Fruit fly (Drosophila melanogaster) whole organism, embryonic: ENCODE data around the gene Mbs.

ENCODE experiments used
- Antp ChIP-seq: fragments of 200-800 bp; sonication (Bioruptor generic); optimal IDR thresholded peaks from 3 replicates; lab custom pipeline; 2016; ENCODE audit warnings: missing biosample characterization, missing genetic modification characterization
- Atf3 ChIP-seq: fragments of 200-800 bp; sonication (Bioruptor generic); optimal IDR thresholded peaks from 3 replicates; lab custom pipeline; 2016; ENCODE audit warnings: missing biosample characterization, missing genetic modification characterization
- Awh ChIP-seq: fragments of 200-800 bp; sonication (Bioruptor generic); IDR thresholded peaks from 2 replicates; pipeline ENCODE4, ENCODE4 v1.3.6; 2022; ENCODE audit warnings: missing biosample characterization, missing genetic modification characterization
- Bgb ChIP-seq: fragments of 200-800 bp; sonication (Bioruptor generic); IDR thresholded peaks from 2 replicates; pipeline ENCODE4 v1.3.6; 2022; ENCODE audit warnings: missing biosample characterization, missing genetic modification characterization; ENCODE audit not compliant: partially characterized antibody
- Blimp-1 ChIP-seq: fragments of 200-800 bp; sonication (Bioruptor generic); optimal IDR thresholded peaks from 3 replicates; lab custom pipeline; 2018; ENCODE audit warnings: missing biosample characterization, missing genetic modification characterization, mild to moderate bottlenecking, moderate library complexity, missing genetic modification reagents
- CG12659 ChIP-seq: fragments of 200-800 bp; sonication (Bioruptor generic); optimal IDR thresholded peaks from 3 replicates; lab custom pipeline; 2017; ENCODE audit warnings: mild to moderate bottlenecking, missing biosample characterization, missing genetic modification reagents, missing genetic modification characterization
- CG12769 ChIP-seq: fragments of 200-800 bp; sonication (Bioruptor generic); optimal IDR thresholded peaks from 2 replicates; lab custom pipeline; 2019; ENCODE audit warnings: missing biosample characterization, mild to moderate bottlenecking, missing genetic modification characterization, moderate library complexity
- CG13894 ChIP-seq: fragments of 200-800 bp; sonication (Bioruptor generic); optimal IDR thresholded peaks from 3 replicates; lab custom pipeline; 2018; ENCODE audit warnings: missing biosample characterization, mild to moderate bottlenecking, missing genetic modification characterization, moderate library complexity
- CG14710 ChIP-seq: fragments of 200-800 bp; sonication (Bioruptor generic); optimal IDR thresholded peaks from 3 replicates; lab custom pipeline; 2019; ENCODE audit warnings: missing biosample characterization, mild to moderate bottlenecking, missing genetic modification characterization, moderate library complexity
- CG15514 ChIP-seq: fragments of 200-800 bp; sonication (Bioruptor generic); optimal IDR thresholded peaks from 3 replicates; lab custom pipeline; 2017; ENCODE audit warnings: missing biosample characterization, missing genetic modification characterization, mild to moderate bottlenecking, moderate library complexity, missing genetic modification reagents
- CG1647 ChIP-seq: fragments of 200-800 bp; sonication (Bioruptor generic); optimal IDR thresholded peaks from 3 replicates; lab custom pipeline; 2016; ENCODE audit warnings: missing biosample characterization, missing genetic modification characterization
- CG2712 ChIP-seq: fragments of 200-800 bp; optimal IDR thresholded peaks from 3 replicates; lab custom pipeline; 2019; ENCODE audit warnings: missing biosample characterization, mild to moderate bottlenecking, missing genetic modification characterization, moderate library complexity
- CG31441 ChIP-seq: fragments of 200-800 bp; sonication (Bioruptor generic); IDR thresholded peaks from 2 replicates; pipeline ENCODE4 v1.3.6; 2022; ENCODE audit warnings: missing biosample characterization, missing genetic modification characterization
- CG7271 ChIP-seq: fragments of 200-800 bp; sonication (Bioruptor generic); optimal IDR thresholded peaks from 2 replicates; lab custom pipeline; 2018; ENCODE audit warnings: missing biosample characterization, mild to moderate bottlenecking, missing genetic modification characterization, moderate library complexity
- CG7987 ChIP-seq: fragments of 200-800 bp; sonication (Bioruptor generic); optimal IDR thresholded peaks from 2 replicates; lab custom pipeline; 2018; ENCODE audit warnings: missing biosample characterization, mild to moderate bottlenecking, missing genetic modification characterization, moderate library complexity
- CG8359 ChIP-seq: fragments of 200-800 bp; sonication (Bioruptor generic); optimal IDR thresholded peaks from 2 replicates; lab custom pipeline; 2017; ENCODE audit warnings: missing biosample characterization, mild to moderate bottlenecking, missing genetic modification characterization, borderline replicate concordance
- CG9215 ChIP-seq: fragments of 200-800 bp; sonication (Bioruptor generic); IDR thresholded peaks from 2 replicates; pipeline ENCODE4 v1.3.6; 2022; ENCODE audit warnings: missing biosample characterization, missing genetic modification characterization
- CG9437 ChIP-seq: fragments of 200-800 bp; sonication (Bioruptor generic); optimal IDR thresholded peaks from 2 replicates; lab custom pipeline; 2018; ENCODE audit warnings: missing biosample characterization, mild to moderate bottlenecking, missing genetic modification characterization
- CG9609 ChIP-seq: fragments of 200-800 bp; sonication (Bioruptor generic); optimal IDR thresholded peaks from 3 replicates; lab custom pipeline; 2016; ENCODE audit warnings: missing biosample characterization, missing genetic modification characterization
- CTCF ChIP-seq: fragments of 200-800 bp; sonication (Bioruptor generic); optimal IDR thresholded peaks from 2 replicates; lab custom pipeline; 2017; ENCODE audit warnings: missing biosample characterization, mild to moderate bottlenecking, missing genetic modification characterization, moderate library complexity
- CkIIα-i1 ChIP-seq: fragments of 200-800 bp; sonication (Bioruptor generic); IDR thresholded peaks from 2 replicates; pipeline ENCODE4 v1.3.6; 2022; ENCODE audit warnings: missing biosample characterization, missing genetic modification characterization
- Deaf1 ChIP-seq: fragments of 200-800 bp; optimal IDR thresholded peaks from 3 replicates; lab custom pipeline; 2019; ENCODE audit warnings: missing biosample characterization, mild to moderate bottlenecking, missing genetic modification characterization, moderate library complexity
- E2f1 ChIP-seq: fragments of 200-800 bp; sonication (Bioruptor generic); IDR thresholded peaks from 2 replicates; pipeline ENCODE4 v1.3.6; 2022; ENCODE audit warnings: missing biosample characterization, missing genetic modification characterization
- E2f2 ChIP-seq: fragments of 200-800 bp; sonication (Bioruptor generic); IDR thresholded peaks from 2 replicates; pipeline ENCODE4 v1.3.6; 2022; ENCODE audit warnings: missing biosample characterization, missing genetic modification characterization
- ERR ChIP-seq: fragments of 200-800 bp; sonication (Bioruptor generic); optimal IDR thresholded peaks from 2 replicates; lab custom pipeline; 2016; ENCODE audit warnings: missing biosample characterization, missing genetic modification characterization
- MBD-R2 ChIP-seq: fragments of 200-800 bp; sonication (Bioruptor generic); IDR thresholded peaks from 2 replicates; pipeline ENCODE4 v1.3.6; 2022; ENCODE audit warnings: missing biosample characterization, missing genetic modification characterization
- Oli ChIP-seq: fragments of 200-800 bp; sonication (Bioruptor generic); optimal IDR thresholded peaks from 2 replicates; lab custom pipeline; 2018; ENCODE audit warnings: missing biosample characterization, mild to moderate bottlenecking, missing genetic modification characterization, moderate library complexity
- Trl ChIP-seq, 3 experiments: fragments of >200 bp in 2 of 3; fragments of 200-800 bp in 1 of 3; sonication (Bioruptor generic) in 1 of 3; optimal IDR thresholded peaks; 2 replicates in 1 of 3; 3 replicates in 2 of 3; lab custom pipeline; 2016 to 2017; ENCODE audit warnings: missing biosample characterization in 1 of 3, missing genetic modification characterization in 1 of 3
- bsh ChIP-seq, 2 experiments: fragments of 200-800 bp; sonication (Bioruptor generic); optimal IDR thresholded peaks; 2 replicates each; lab custom pipeline; 2017 to 2018; ENCODE audit warnings: mild to moderate bottlenecking in 2 of 2, missing biosample characterization in 2 of 2, missing genetic modification characterization in 2 of 2, moderate library complexity in 1 of 2
- chif ChIP-seq, 2 experiments: fragments of 200-800 bp; sonication (Bioruptor generic); optimal IDR thresholded peaks; 3 replicates each; lab custom pipeline; 2016; ENCODE audit warnings: missing biosample characterization in 2 of 2, missing genetic modification characterization in 2 of 2
- crc ChIP-seq: fragments of 200-800 bp; sonication (Bioruptor generic); optimal IDR thresholded peaks from 2 replicates; lab custom pipeline; 2016; ENCODE audit warnings: missing biosample characterization, missing genetic modification characterization
- crp ChIP-seq, 2 experiments: fragments of 200-800 bp; sonication (Bioruptor generic); optimal IDR thresholded peaks; 2 replicates in 1 of 2; 3 replicates in 1 of 2; lab custom pipeline; 2017; ENCODE audit warnings: missing biosample characterization in 2 of 2, missing genetic modification characterization in 2 of 2, mild to moderate bottlenecking in 1 of 2, moderate library complexity in 1 of 2
- cwo ChIP-seq: fragments of 200-800 bp; sonication (Bioruptor generic); optimal IDR thresholded peaks from 3 replicates; lab custom pipeline; 2017; ENCODE audit warnings: missing biosample characterization, missing genetic modification characterization, mild to moderate bottlenecking, moderate library complexity, missing genetic modification reagents
- dmrt11E ChIP-seq: fragments of 200-800 bp; sonication (Bioruptor generic); optimal IDR thresholded peaks from 3 replicates; lab custom pipeline; 2018; ENCODE audit warnings: missing biosample characterization, mild to moderate bottlenecking, missing genetic modification characterization, moderate library complexity
- gfzf ChIP-seq: fragments of 200-800 bp; sonication (Bioruptor generic); optimal IDR thresholded peaks from 2 replicates; lab custom pipeline; 2016; ENCODE audit warnings: missing biosample characterization, mild to moderate bottlenecking, missing genetic modification characterization, moderate library complexity
- hbn ChIP-seq: fragments of 200-800 bp; sonication (Bioruptor generic); IDR thresholded peaks from 2 replicates; pipeline ENCODE4 v1.3.6; 2022; ENCODE audit warnings: missing biosample characterization, missing genetic modification characterization; ENCODE audit not compliant: partially characterized antibody
- hkb ChIP-seq, 2 experiments: fragments of 200-800 bp in 1 of 2; fragments of >200 bp in 1 of 2; sonication (Bioruptor generic) in 1 of 2; IDR thresholded peaks in 1 of 2; optimal IDR thresholded peaks in 1 of 2; 2 replicates each; pipeline versions ENCODE4 v1.3.6 to Lab custom; 2017 to 2022; ENCODE audit warnings: missing biosample characterization in 1 of 2, missing genetic modification characterization in 1 of 2
- ken ChIP-seq: fragments of 200-800 bp; sonication (Bioruptor generic); IDR thresholded peaks from 3 replicates; pipeline ENCODE4 v1.3.6; 2022; ENCODE audit warnings: missing biosample characterization, missing genetic modification characterization
- knrl ChIP-seq: fragments of 200-800 bp; sonication (Bioruptor generic); IDR thresholded peaks from 3 replicates; pipeline ENCODE4 v1.3.6; 2022; ENCODE audit warnings: missing biosample characterization, missing genetic modification characterization; ENCODE audit not compliant: partially characterized antibody
- lilli ChIP-seq: fragments of 200-800 bp; sonication (Bioruptor generic); optimal IDR thresholded peaks from 3 replicates; lab custom pipeline; 2016; ENCODE audit warnings: missing biosample characterization, missing genetic modification characterization
- pho ChIP-seq: fragments of 200-800 bp; sonication (Bioruptor generic); optimal IDR thresholded peaks from 2 replicates; lab custom pipeline; 2016; ENCODE audit warnings: missing biosample characterization, missing genetic modification characterization
- sna ChIP-seq: fragments of 200-800 bp; sonication (Bioruptor generic); IDR thresholded peaks from 2 replicates; pipeline ENCODE4 v1.3.6; 2022; ENCODE audit warnings: missing biosample characterization, missing genetic modification characterization; ENCODE audit not compliant: partially characterized antibody
- sqz ChIP-seq: fragments of 200-800 bp; sonication (Bioruptor generic); optimal IDR thresholded peaks from 3 replicates; lab custom pipeline; 2018; ENCODE audit warnings: missing biosample characterization, mild to moderate bottlenecking, missing genetic modification characterization
- tap ChIP-seq: fragments of 200-800 bp; optimal IDR thresholded peaks from 3 replicates; lab custom pipeline; 2019; ENCODE audit warnings: missing biosample characterization, mild to moderate bottlenecking, missing genetic modification characterization, moderate library complexity
- tin ChIP-seq: fragments of 200-800 bp; sonication (Bioruptor generic); optimal IDR thresholded peaks from 3 replicates; lab custom pipeline; 2016; ENCODE audit warnings: missing biosample characterization, missing genetic modification characterization
- vvl ChIP-seq: fragments of 200-800 bp; sonication (Bioruptor generic); IDR thresholded peaks from 2 replicates; pipeline ENCODE4 v1.3.6; 2022; ENCODE audit warnings: missing biosample characterization, missing genetic modification characterization
- zen2 ChIP-seq: fragments of 200-800 bp; sonication (Bioruptor generic); IDR thresholded peaks from 3 replicates; pipeline ENCODE4 v1.3.6; 2022; ENCODE audit warnings: missing biosample characterization, missing genetic modification characterization; ENCODE audit not compliant: partially characterized antibody

Gene Mbs

dm6 chr3L:16090330-16090803, 38.6 kb downstream of the Mbs start, which contains the start of the genes CG5235 and ClC-c (continued):
- no peak for TF ChIP-seq CG31441 (GFP tag; lab: Robert Waterston, UW)
- peak; percentile 45 for TF ChIP-seq CG14710
- peak; percentile 38; the same call in 1 of the 2 replicates for TF ChIP-seq vvl
- TF ChIP-seq sna (GFP tag; lab: Robert Waterston, UW): peak; percentile 74
- no peak for TF ChIP-seq CG7987 (GFP tag; lab: Kevin White, UChicago)
- TF ChIP-seq crp (GFP tag; optimal IDR thresholded peaks at IDR 0.05; lab: Kevin White, UChicago): peak in 1 of 2 experiments; percentile 13
- peak; percentile 85 for TF ChIP-seq Bgb
- TF ChIP-seq Atf3 (GFP tag; lab: Kevin White, UChicago): no peak
- peak; percentile 88 for TF ChIP-seq gfzf (GFP tag; lab: Kevin White, UChicago)
- TF ChIP-seq CG7271 (tag; lab: Kevin White, UChicago): no peak
- TF ChIP-seq CG12659: peak; percentile 42

- TF ChIP-seq ken (no peak), cwo (no peak), Oli (no peak), CkIIα-i1 (GFP tag; lab: Robert Waterston, UW) (no peak), sqz (GFP tag; lab: Kevin White, UChicago) (no peak), tap (tag; lab: Kevin White, UChicago) (no peak), CG7987 (GFP tag; lab: Kevin White, UChicago) (no peak), lilli (no peak), Antp (GFP tag; lab: Kevin White, UChicago) (no peak), CG9215 (no peak), dmrt11E (tag; lab: Kevin White, UChicago) (no peak), tin (GFP tag; lab: Kevin White, UChicago) (no peak), Deaf1 (no peak), CTCF (GFP tag; lab: Kevin White, UChicago) (no peak), ERR (GFP tag; lab: Kevin White, UChicago) (no peak), CG13894 (tag; lab: Kevin White, UChicago) (no peak), CG12769 (tag; lab: Kevin White, UChicago) (no peak), CG9609 (no peak), CG8359 (GFP tag; lab: Kevin White, UChicago) (no peak)
These were observed 45.7 kb downstream of the Mbs start, which contains the start of the genes CG13074 and ATPsynbetaL for dm6 chr3L:16097393-16097884. Gene CG13074 (minus strand): TSS chr3L:16097493. Gene ATPsynbetaL (plus strand): TSS chr3L:16097834.

- TF ChIP-seq CG1647 (GFP tag; lab: Kevin White, UChicago) (no peak), pho (GFP tag; lab: Kevin White, UChicago) (no peak), Oli (no peak), E2f1 (GFP tag; lab: Robert Waterston, UW) (no peak), CG15514 (GFP tag; lab: Kevin White, UChicago) (peak; percentile 87), crc (GFP tag; lab: Kevin White, UChicago) (no peak), crp (GFP tag; optimal IDR thresholded peaks at IDR 0.05; lab: Kevin White, UChicago) (peak; percentile 53 to 89), E2f2 (GFP tag; lab: Robert Waterston, UW) (peak; percentile 96), hkb (optimal IDR thresholded peaks at IDR 0.05; lab: Kevin White, UChicago) (no peak), hkb (GFP tag; IDR thresholded peaks at IDR 0.05; lab: Robert Waterston, UW) (no peak), bsh (GFP tag; optimal IDR thresholded peaks at IDR 0.05; lab: Kevin White, UChicago) (no peak), hbn (GFP tag; lab: Robert Waterston, UW) (no peak), CG9437 (GFP tag; lab: Kevin White, UChicago) (peak; percentile 98), Trl (optimal IDR thresholded peaks at IDR 0.05; lab: Kevin White, UChicago) (no peak), Trl (GFP tag; optimal IDR thresholded peaks at IDR 0.05; lab: Kevin White, UChicago) (no peak), MBD-R2 (peak; percentile 76), Blimp-1 (GFP tag; lab: Kevin White, UChicago) (no peak), knrl (no peak), chif (GFP tag; optimal IDR thresholded peaks at IDR 0.05; lab: Kevin White, UChicago) (no peak), zen2 (GFP tag; lab: Robert Waterston, UW) (no peak), Antp (GFP tag; lab: Kevin White, UChicago) (no peak), CG2712 (no peak), Awh (GFP tag; lab: Robert Waterston, UW) (no peak)
These were observed 48.3 kb downstream of the Mbs start, which contains the start of gene IleRS-m for dm6 chr3L:16100059-16100458. Gene IleRS-m (plus strand): TSS chr3L:16100280.
